Worm (Caenorhabditis elegans): ENCODE measurements around the gene pnp-1.

pnp-1 gene

ce11 chrIV:330523-330922, 32.4 kb upstream of the pnp-1 start, which contains the start of gene F18F11.4:
Gene F18F11.4, plus strand, starts transcription at chrIV:330823.
- no peak for TF ChIP-seq ces-1 (GFP tag; optimal IDR thresholded peaks at IDR 0.05)
- no peak for TF ChIP-seq lin-39 (tag; optimal IDR thresholded peaks at IDR 0.05)
- TF ChIP-seq mxl-2 (GFP tag; conservative IDR thresholded peaks at IDR 0.05) = no peak
- no peak for TF ChIP-seq zag-1 (tag; optimal IDR thresholded peaks at IDR 0.05)
- no peak for TF ChIP-seq lin-1 (GFP tag; IDR thresholded peaks at IDR 0.05)
- TF ChIP-seq nhr-48 (tag; optimal IDR thresholded peaks at IDR 0.05) = no peak

- TF ChIP-seq Y105C5A.15 (GFP tag; IDR thresholded peaks at IDR 0.05) = no peak
These were observed 28.5 kb upstream of the pnp-1 start, which contains the start of gene col-101 for ce11 chrIV:326564-327070. Gene col-101, minus strand, starts transcription at chrIV:327020.

- TF ChIP-seq nhr-77 (tag; optimal IDR thresholded peaks at IDR 0.05) = no peak
- 0 out of 2 replicates have a peak, but pooled peaks have one; percentile 32 for TF ChIP-seq Y48G9A.11 (GFP tag; IDR thresholded peaks at IDR 0.05)
- 0 out of 2 replicates have a peak, but pooled peaks have one; percentile 38 for TF ChIP-seq egl-43 (GFP tag; IDR thresholded peaks at IDR 0.05)
- no peak for TF ChIP-seq ceh-20 (GFP tag; IDR thresholded peaks at IDR 0.05)
- no peak for TF ChIP-seq attf-4 (tag; optimal IDR thresholded peaks at IDR 0.05)
- peak; percentile 26 for TF ChIP-seq Y5F2A.4 (GFP tag; optimal IDR thresholded peaks at IDR 0.05)
- TF ChIP-seq set-16 (GFP tag; IDR thresholded peaks at IDR 0.05) = peak; percentile 97
- TF ChIP-seq T26A8.4 (GFP tag; IDR thresholded peaks at IDR 0.05) = no peak
- no peak for TF ChIP-seq unc-39 (tag; optimal IDR thresholded peaks at IDR 0.05)
- no peak for TF ChIP-seq rbr-2 (tag; optimal IDR thresholded peaks at IDR 0.05)
- TF ChIP-seq hif-1 (tag; optimal IDR thresholded peaks at IDR 0.05) = no peak
- TF ChIP-seq Y75B8A.6 (GFP tag; IDR thresholded peaks at IDR 0.05) = no peak
- TF ChIP-seq lin-38 (GFP tag; IDR thresholded peaks at IDR 0.05) = no peak
- TF ChIP-seq hlh-11 (tag; optimal IDR thresholded peaks at IDR 0.05) = no peak
These were observed 27.5 kb upstream of the pnp-1 start for ce11 chrIV:325640-326039.

ce11 chrIV:324759-325158, 26.7 kb upstream of the pnp-1 start, which contains the start of gene drl-1:
Gene drl-1, plus strand, starts transcription at chrIV:325059.
- TF ChIP-seq lin-1 (GFP tag; IDR thresholded peaks at IDR 0.05) = no peak
- TF ChIP-seq fos-1 (tag; optimal IDR thresholded peaks at IDR 0.05) = no peak
- no peak for TF ChIP-seq lin-29 (GFP tag; IDR thresholded peaks at IDR 0.05)
- TF ChIP-seq vab-7 (GFP tag; IDR thresholded peaks at IDR 0.05) = no peak
- TF ChIP-seq nhr-6 (tag; optimal IDR thresholded peaks at IDR 0.05) = no peak
- no peak for TF ChIP-seq ceh-28 (tag; optimal IDR thresholded peaks at IDR 0.05)
- no peak for TF ChIP-seq lin-13 (GFP tag; optimal IDR thresholded peaks at IDR 0.05)
- no peak for TF ChIP-seq R02D3.7 (tag; optimal IDR thresholded peaks at IDR 0.05)
- TF ChIP-seq daf-16 (GFP tag; optimal IDR thresholded peaks at IDR 0.05) = no peak
- TF ChIP-seq daf-16 (tag; optimal IDR thresholded peaks at IDR 0.05) = no peak
- no peak for TF ChIP-seq pqm-1 (tag; optimal IDR thresholded peaks at IDR 0.05)

- TF ChIP-seq nhr-41 (GFP tag; IDR thresholded peaks at IDR 0.05) (peak; percentile 34; the same call in 1 of the 2 replicates), spr-3 (GFP tag; optimal IDR thresholded peaks at IDR 0.05) (peak; percentile 72), ztf-7 (tag; optimal IDR thresholded peaks at IDR 0.05) (peak; percentile 47), egl-43 (GFP tag; IDR thresholded peaks at IDR 0.05) (peak; percentile 90), daf-12 (tag; optimal IDR thresholded peaks at IDR 0.05) (no peak), mxl-3 (GFP tag; optimal IDR thresholded peaks at IDR 0.05) (peak; percentile 59), hmg-1.1 (GFP tag; IDR thresholded peaks at IDR 0.05) (peak; percentile 84), daf-19 (GFP tag; conservative IDR thresholded peaks at IDR 0.05) (no peak), set-16 (GFP tag; IDR thresholded peaks at IDR 0.05) (no peak), mep-1 (tag; optimal IDR thresholded peaks at IDR 0.05) (no peak), mes-2 (tag; optimal IDR thresholded peaks at IDR 0.05; ENCODE audit: poor library complexity, severe bottlenecking) (peak; percentile 80), ces-1 (GFP tag; optimal IDR thresholded peaks at IDR 0.05) (no peak), nhr-48 (tag; optimal IDR thresholded peaks at IDR 0.05) (no peak), ZK337.2 (GFP tag; IDR thresholded peaks at IDR 0.05) (0 out of 2 replicates have a peak, but pooled peaks have one; percentile 59), lim-7 (GFP tag; IDR thresholded peaks at IDR 0.05) (peak; percentile 91), saeg-2 (GFP tag; IDR thresholded peaks at IDR 0.05) (0 out of 2 replicates have a peak, but pooled peaks have one; percentile 40), madf-5 (GFP tag; IDR thresholded peaks at IDR 0.05) (peak; percentile 65 to 94; a peak in 2 of 4 replicates), lir-3 (tag; optimal IDR thresholded peaks at IDR 0.05) (no peak)
These were observed 24.4 kb upstream of the pnp-1 start, which contains the start of gene grl-26 for ce11 chrIV:322497-322896. Gene grl-26, minus strand, starts transcription at chrIV:322814.
